Worm (Caenorhabditis elegans) whole organism, late embryonic: ENCODE data around the gene nekl-3.

ENCODE experiments used
- C08G9.2 ChIP-seq: sonication (generic microtip); optimal IDR thresholded peaks from 2 replicates; lab custom pipeline; 2016; ENCODE audit warnings: mild to moderate bottlenecking, missing genetic modification characterization, moderate library complexity, missing compliant biosample characterization
- C38D4.7 ChIP-seq: fragments of 200-800 bp; sonication (Bioruptor generic); optimal IDR thresholded peaks from 2 replicates; lab custom pipeline; 2018; ENCODE audit warnings: mild to moderate bottlenecking, missing genetic modification characterization, moderate library complexity, missing compliant biosample characterization
- K02D7.2 ChIP-seq: sonication (generic microtip); optimal IDR thresholded peaks from 2 replicates; lab custom pipeline; 2017; ENCODE audit warnings: mild to moderate bottlenecking, missing genetic modification characterization, missing compliant biosample characterization
- ahr-1 ChIP-seq: sonication (generic microtip); optimal IDR thresholded peaks from 2 replicates; lab custom pipeline; 2016; ENCODE audit warnings: missing genetic modification characterization, missing compliant biosample characterization
- ama-1 ChIP-seq: fragments of 150-350 bp; optimal IDR thresholded peaks from 2 replicates; lab custom pipeline; 2014
- ceh-14 ChIP-seq: sonication (generic microtip); optimal IDR thresholded peaks from 2 replicates; lab custom pipeline; 2016; ENCODE audit warnings: missing genotype, missing genetic modification characterization, missing compliant biosample characterization
- ceh-19 ChIP-seq: fragments of 200-800 bp; sonication (Bioruptor generic); optimal IDR thresholded peaks from 2 replicates; lab custom pipeline; 2018; ENCODE audit warnings: mild to moderate bottlenecking, missing genetic modification characterization, missing compliant biosample characterization
- ceh-2 ChIP-seq: sonication (generic microtip); optimal IDR thresholded peaks from 2 replicates; lab custom pipeline; 2016; ENCODE audit warnings: missing genotype, missing genetic modification characterization, missing compliant biosample characterization
- ceh-22 ChIP-seq: sonication (generic microtip); optimal IDR thresholded peaks from 2 replicates; lab custom pipeline; 2017; ENCODE audit warnings: missing biosample characterization, missing genetic modification characterization
- ceh-30 ChIP-seq: fragments of 150-350 bp; optimal IDR thresholded peaks from 2 replicates; lab custom pipeline; 2014; ENCODE audit warnings: missing biosample characterization, missing genetic modification characterization
- ceh-34 ChIP-seq: sonication (generic microtip); optimal IDR thresholded peaks from 2 replicates; lab custom pipeline; 2016; ENCODE audit warnings: mild to moderate bottlenecking, missing genetic modification characterization, missing compliant biosample characterization
- ceh-45 ChIP-seq: fragments of 200-800 bp; sonication (Bioruptor generic); IDR thresholded peaks from 2 replicates; pipeline ENCODE4 v1.3.6; 2022; ENCODE audit warnings: missing genetic modification reagents, missing genetic modification characterization, missing compliant biosample characterization
- ceh-48 ChIP-seq: sonication (generic microtip); optimal IDR thresholded peaks from 2 replicates; lab custom pipeline; 2016; ENCODE audit warnings: missing genetic modification characterization, inconsistent platforms, missing compliant biosample characterization
- dmd-4 ChIP-seq: sonication (generic microtip); optimal IDR thresholded peaks from 2 replicates; lab custom pipeline; 2016; ENCODE audit warnings: borderline replicate concordance, missing genetic modification characterization, missing compliant biosample characterization
- dve-1 ChIP-seq: sonication (generic microtip); optimal IDR thresholded peaks from 2 replicates; lab custom pipeline; 2017; ENCODE audit warnings: antibody characterized with exemption, mild to moderate bottlenecking, missing genetic modification characterization, missing compliant biosample characterization
- elt-2 ChIP-seq: sonication (generic microtip); optimal IDR thresholded peaks from 2 replicates; lab custom pipeline; 2016; ENCODE audit warnings: missing genetic modification reagents, missing genetic modification characterization, missing compliant biosample characterization
- elt-4 ChIP-seq: sonication (generic microtip); optimal IDR thresholded peaks from 2 replicates; lab custom pipeline; 2016; ENCODE audit warnings: missing genetic modification characterization, missing compliant biosample characterization
- fax-1 ChIP-seq: sonication (generic microtip); optimal IDR thresholded peaks from 2 replicates; lab custom pipeline; 2016; ENCODE audit warnings: missing genotype, missing genetic modification characterization, missing compliant biosample characterization
- fkh-10 ChIP-seq: fragments of 150-350 bp; optimal IDR thresholded peaks from 2 replicates; lab custom pipeline; 2014; ENCODE audit warnings: missing biosample characterization, missing genetic modification reagents, missing genetic modification characterization
- gmeb-2 ChIP-seq: sonication (generic microtip); optimal IDR thresholded peaks from 2 replicates; lab custom pipeline; 2016; ENCODE audit warnings: missing genetic modification characterization, inconsistent platforms, missing compliant biosample characterization
- hlh-8 ChIP-seq: sonication (generic microtip); optimal IDR thresholded peaks from 2 replicates; lab custom pipeline; 2016; ENCODE audit warnings: missing genotype, missing genetic modification characterization, missing compliant biosample characterization
- lim-6 ChIP-seq: sonication (generic microtip); optimal IDR thresholded peaks from 2 replicates; lab custom pipeline; 2016; ENCODE audit warnings: missing genetic modification characterization, missing compliant biosample characterization
- madf-2 ChIP-seq: sonication (generic microtip); optimal IDR thresholded peaks from 2 replicates; lab custom pipeline; 2017; ENCODE audit warnings: missing genetic modification characterization, missing compliant biosample characterization
- mec-3 ChIP-seq: sonication (generic microtip); optimal IDR thresholded peaks from 2 replicates; lab custom pipeline; 2016; ENCODE audit warnings: borderline replicate concordance, missing genetic modification characterization, missing compliant biosample characterization
- nfya-1 ChIP-seq: sonication (generic microtip); optimal IDR thresholded peaks from 2 replicates; lab custom pipeline; 2017; ENCODE audit warnings: missing genetic modification characterization, mild to moderate bottlenecking, missing compliant biosample characterization, antibody characterized with exemption, moderate library complexity
- npax-4 ChIP-seq: sonication (generic microtip); optimal IDR thresholded peaks from 2 replicates; lab custom pipeline; 2016; ENCODE audit warnings: missing genetic modification characterization, missing compliant biosample characterization
- pag-3 ChIP-seq: sonication (generic microtip); optimal IDR thresholded peaks from 2 replicates; lab custom pipeline; 2016; ENCODE audit warnings: missing compliant biosample characterization, missing genetic modification characterization, borderline replicate concordance
- pha-2 ChIP-seq: sonication (generic microtip); optimal IDR thresholded peaks from 2 replicates; lab custom pipeline; 2017; ENCODE audit warnings: mild to moderate bottlenecking, missing genetic modification characterization, missing compliant biosample characterization
- sdc-2 ChIP-seq: sonication (generic microtip); optimal IDR thresholded peaks from 2 replicates; lab custom pipeline; 2016; ENCODE audit warnings: missing genotype, missing genetic modification characterization, missing compliant biosample characterization
- sox-2 ChIP-seq: fragments of 200-800 bp; sonication (Bioruptor generic); IDR thresholded peaks from 2 replicates; pipeline ENCODE4 v1.3.6; 2022; ENCODE audit warnings: missing genetic modification reagents, missing genetic modification characterization, missing compliant biosample characterization
- syd-9 ChIP-seq: sonication (generic microtip); optimal IDR thresholded peaks from 2 replicates; lab custom pipeline; 2016; ENCODE audit warnings: mild to moderate bottlenecking, missing genetic modification characterization, moderate library complexity, missing compliant biosample characterization
- unc-42 ChIP-seq: sonication (generic microtip); optimal IDR thresholded peaks from 2 replicates; lab custom pipeline; 2016; ENCODE audit warnings: missing genotype, missing genetic modification characterization, missing compliant biosample characterization
- unc-55 ChIP-seq: sonication (generic microtip); optimal IDR thresholded peaks from 2 replicates; lab custom pipeline; 2017; ENCODE audit warnings: missing biosample characterization, missing genetic modification reagents, missing genetic modification characterization
- ztf-16 ChIP-seq: sonication (generic microtip); optimal IDR thresholded peaks from 2 replicates; lab custom pipeline; 2017; ENCODE audit warnings: missing genetic modification characterization, missing compliant biosample characterization

nekl-3 gene

DNA sequence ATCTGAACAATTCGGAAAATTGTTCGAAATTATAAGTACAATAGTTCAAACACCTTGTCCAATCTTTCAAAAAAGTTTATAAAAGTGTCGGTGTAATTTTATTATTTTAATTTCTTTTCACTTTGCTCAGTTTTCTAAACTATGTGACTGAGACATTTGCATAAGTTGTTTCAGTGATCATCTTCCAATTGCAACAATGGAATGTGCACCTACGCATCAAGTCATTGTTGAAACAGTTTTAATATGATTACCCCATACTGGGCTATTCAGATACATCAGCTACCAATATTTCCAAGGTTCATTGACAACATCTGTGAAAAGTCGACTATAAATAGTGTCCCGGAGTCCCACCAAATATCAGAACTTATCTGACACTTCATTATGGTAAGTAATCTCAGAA, 34.2 kb downstream of the nekl-3 start, which contains the start of gene nspc-13:
Gene nspc-13, plus strand, starts transcription at position 301 of the 400 bp plus-strand sequence.
- TF ChIP-seq ceh-2 (tag; lab: Kevin White, UChicago) (no peak), madf-2 (tag; lab: Kevin White, UChicago) (no peak), ceh-19 (GFP tag; lab: Kevin White, UChicago) (no peak)

DNA sequence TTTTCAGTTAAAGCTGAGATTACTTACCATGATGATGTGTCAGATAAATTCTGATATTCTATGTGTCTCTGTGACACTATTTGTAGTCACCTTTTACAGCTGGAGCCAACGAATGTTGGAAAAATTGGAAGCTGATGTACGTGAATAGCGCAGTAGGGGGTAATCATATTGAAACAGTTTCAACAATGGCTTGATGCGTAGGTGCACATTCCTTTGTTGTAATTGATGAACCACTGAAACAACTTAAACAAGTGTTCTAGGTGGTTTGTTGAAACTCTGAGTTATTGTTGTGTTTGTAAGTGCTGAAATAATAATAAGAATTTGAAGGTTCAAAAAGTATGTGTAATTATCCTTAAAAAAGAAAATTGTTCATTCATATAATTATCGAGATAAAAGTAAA, 34.7 kb downstream of the nekl-3 start, which contains the start of gene nspc-12:
Gene nspc-12, minus strand, starts transcription at position 101 of the 400 bp plus-strand sequence.
- TF ChIP-seq ceh-22 = no peak
- no peak for TF ChIP-seq ceh-34 (tag; lab: Kevin White, UChicago)
- no peak for TF ChIP-seq elt-4
- no peak for TF ChIP-seq lim-6 (tag; lab: Kevin White, UChicago)
- TF ChIP-seq unc-55 = no peak
- no peak for TF ChIP-seq ama-1
- no peak for TF ChIP-seq ztf-16 (tag; lab: Kevin White, UChicago)
- TF ChIP-seq ceh-14 (tag; lab: Kevin White, UChicago) = no peak
- TF ChIP-seq K02D7.2 = no peak
- no peak for TF ChIP-seq dve-1 (tag; lab: Kevin White, UChicago)
- no peak for TF ChIP-seq fax-1
- no peak for TF ChIP-seq fkh-10 (GFP tag; lab: Kevin White, UChicago)
- no peak for TF ChIP-seq sdc-2 (tag; lab: Kevin White, UChicago)
- TF ChIP-seq pha-2 = no peak
- TF ChIP-seq, all 69 proteins: peak for 0

DNA sequence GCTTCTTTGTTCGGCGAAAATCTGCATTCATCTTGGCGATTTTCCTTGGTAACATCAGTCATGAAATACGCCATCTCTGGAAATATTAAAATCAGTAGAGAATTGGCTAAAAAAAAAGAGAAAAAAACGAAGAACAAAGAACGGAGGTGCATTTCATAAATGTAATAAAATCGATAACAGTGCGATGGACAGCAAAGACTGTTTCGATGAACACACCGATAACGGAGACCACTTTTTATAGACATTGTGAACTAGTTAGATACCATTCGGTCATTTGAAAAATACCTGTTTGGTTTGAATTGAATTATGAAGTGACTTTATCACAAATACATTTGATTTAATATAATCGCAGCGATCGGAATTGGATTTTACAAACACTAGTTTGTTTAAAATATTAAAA, 38.4 kb downstream of the nekl-3 start, which contains the start of gene F42F12.4:
Gene F42F12.4, minus strand, starts transcription at position 76 of the 400 bp plus-strand sequence.
- no peak for TF ChIP-seq pag-3 (tag; lab: Kevin White, UChicago)
- no peak for TF ChIP-seq nfya-1

DNA sequence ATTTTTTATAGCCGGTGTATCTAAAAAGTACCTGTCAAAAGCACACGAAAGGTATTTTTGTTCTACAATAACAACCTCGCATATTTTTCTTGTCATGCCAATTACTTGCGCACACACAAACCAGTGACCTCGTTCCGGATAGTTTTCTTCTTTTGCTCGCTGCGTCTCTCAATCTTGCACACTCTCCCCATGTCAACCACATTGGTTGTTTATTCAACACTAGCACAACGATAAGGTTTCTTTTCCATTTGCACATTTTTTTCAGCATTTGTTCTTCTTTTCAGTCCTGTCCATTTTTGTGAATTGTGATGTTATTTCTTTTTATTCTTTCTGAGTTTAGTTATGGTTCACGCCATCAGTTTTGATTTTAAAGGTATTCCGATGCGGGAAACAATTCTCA, 41.1 kb downstream of the nekl-3 start, which contains the start of gene F42F12.3:
Gene F42F12.3, plus strand, starts transcription at position 372 of the 400 bp plus-strand sequence.
- TF ChIP-seq unc-42 = no peak
- no peak for TF ChIP-seq ceh-14 (tag; lab: Kevin White, UChicago)
- no peak for TF ChIP-seq ceh-19 (GFP tag; lab: Kevin White, UChicago)
- no peak for TF ChIP-seq ceh-45
- no peak for TF ChIP-seq K02D7.2
- no peak for TF ChIP-seq ztf-16 (tag; lab: Kevin White, UChicago)

DNA sequence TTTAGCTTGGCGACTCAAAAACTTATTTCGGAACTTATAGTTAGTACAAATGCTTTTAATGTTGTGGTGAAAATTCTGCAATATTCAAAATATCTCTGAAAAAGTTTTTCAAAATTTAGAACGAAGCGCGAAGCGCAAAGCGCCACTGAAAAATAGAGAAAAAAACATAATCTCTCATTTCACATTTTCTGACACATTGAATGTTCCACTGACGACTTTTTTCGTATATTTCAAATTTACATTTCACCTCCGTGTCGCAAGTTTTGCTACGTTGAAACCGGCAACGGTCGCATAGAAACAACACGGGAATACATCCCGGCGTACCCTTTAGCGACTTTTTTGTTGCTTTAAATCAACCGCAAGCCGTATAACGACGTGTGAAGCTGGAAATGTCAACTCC, 43.0 kb downstream of the nekl-3 start, which contains the start of gene F42F12.14:
Gene F42F12.14, plus strand, starts transcription at position 301 of the 400 bp plus-strand sequence.
- TF ChIP-seq hlh-8 (tag; lab: Kevin White, UChicago) (no peak), ahr-1 (tag; lab: Kevin White, UChicago) (no peak), npax-4 (tag; lab: Kevin White, UChicago) (no peak), sox-2 (GFP tag; lab: Robert Waterston, UW) (no peak), ceh-30 (tag; lab: Kevin White, UChicago) (no peak), unc-55 (no peak), C08G9.2 (tag; lab: Kevin White, UChicago) (no peak), fax-1 (no peak), ceh-48 (no peak), fkh-10 (GFP tag; lab: Kevin White, UChicago) (no peak), gmeb-2 (tag; lab: Kevin White, UChicago) (no peak), syd-9 (tag; lab: Kevin White, UChicago) (no peak), C38D4.7 (no peak), elt-2 (no peak), pha-2 (no peak), mec-3 (tag; lab: Kevin White, UChicago) (no peak), dmd-4 (tag; lab: Kevin White, UChicago) (no peak), K02D7.2 (no peak)
